Worm (Caenorhabditis elegans) whole organism, L1 larva: Measurements from ENCODE around the gene Y45G5AM.6.
A peak's percentile ranks its signal among the peaks of the same experiment; 100 is the strongest.

Experiments
- C04F5.9 ChIP-seq: sonication (generic microtip); optimal IDR thresholded peaks from 2 replicates; lab custom pipeline; 2016; ENCODE audit warnings: missing genetic modification characterization, missing compliant biosample characterization
- C16A3.4 ChIP-seq: fragments of 150-350 bp; optimal IDR thresholded peaks from 2 replicates; lab custom pipeline; 2014; ENCODE audit warnings: missing biosample characterization, missing genetic modification characterization
- F16B12.6 ChIP-seq: fragments of 150-350 bp; optimal IDR thresholded peaks from 2 replicates; lab custom pipeline; 2014; ENCODE audit warnings: missing biosample characterization, missing genetic modification characterization
- alr-1 ChIP-seq: fragments of 200-800 bp; sonication (Bioruptor generic); optimal IDR thresholded peaks from 2 replicates; lab custom pipeline; 2018; ENCODE audit warnings: borderline replicate concordance, mild to moderate bottlenecking, missing genetic modification characterization, missing compliant biosample characterization
- aly-2 ChIP-seq: fragments of 150-350 bp; optimal IDR thresholded peaks from 2 replicates; lab custom pipeline; 2014; ENCODE audit warnings: missing biosample characterization, missing genetic modification characterization
- blmp-1 ChIP-seq: fragments of 150-350 bp; optimal IDR thresholded peaks from 2 replicates; lab custom pipeline; 2014; ENCODE audit warnings: missing biosample characterization, missing genetic modification characterization
- ceh-63 ChIP-seq: fragments of 200-800 bp; sonication (Bioruptor generic); optimal IDR thresholded peaks from 2 replicates; lab custom pipeline; 2018; ENCODE audit warnings: mild to moderate bottlenecking, missing genetic modification characterization, missing compliant biosample characterization
- ceh-82 ChIP-seq, 3 experiments: fragments of 150-350 bp in 1 of 3; sonication (generic microtip) in 2 of 3; optimal IDR thresholded peaks; 2 replicates each; lab custom pipeline; 2014 to 2017; ENCODE audit warnings: missing biosample characterization in 3 of 3, missing genetic modification characterization in 3 of 3
- ceh-88 ChIP-seq: fragments of 200-800 bp; sonication (Bioruptor generic); IDR thresholded peaks from 2 replicates; pipeline ENCODE4 v1.3.6; 2022; ENCODE audit warnings: missing genetic modification characterization, missing compliant biosample characterization
- ces-1 ChIP-seq: fragments of 150-350 bp; optimal IDR thresholded peaks from 2 replicates; lab custom pipeline; 2014; ENCODE audit warnings: missing biosample characterization, missing genetic modification reagents, missing genetic modification characterization
- dpl-1 ChIP-seq, 3 experiments: fragments of 150-350 bp in 2 of 3; sonication (generic microtip) in 1 of 3; optimal IDR thresholded peaks; 2 replicates each; lab custom pipeline; 2014 to 2017; ENCODE audit warnings: missing biosample characterization in 3 of 3, missing genetic modification characterization in 3 of 3, missing genetic modification reagents in 3 of 3
- dsc-1 ChIP-seq: sonication (generic microtip); optimal IDR thresholded peaks from 2 replicates; lab custom pipeline; 2016; ENCODE audit warnings: mild to moderate bottlenecking, missing genetic modification characterization, missing compliant biosample characterization
- efl-1 ChIP-seq, 4 experiments: fragments of 150-350 bp; optimal IDR thresholded peaks in 3 of 4; peaks in 1 of 4; 1 replicate in 1 of 4; 2 replicates in 3 of 4; lab custom pipeline; 2014; ENCODE audit warnings: missing biosample characterization in 2 of 4, missing genetic modification characterization in 2 of 4, missing genetic modification reagents in 2 of 4
- egl-27 ChIP-seq, 2 experiments: fragments of 150-350 bp in 1 of 2; sonication (generic microtip); optimal IDR thresholded peaks; 3 replicates each; lab custom pipeline; 2017 to 2018; ENCODE audit warnings: missing biosample characterization in 2 of 2, missing genetic modification characterization in 2 of 2, missing genetic modification reagents in 2 of 2
- elt-2 ChIP-seq: sonication (generic microtip); optimal IDR thresholded peaks from 2 replicates; lab custom pipeline; 2016; ENCODE audit warnings: missing genetic modification characterization, mild to moderate bottlenecking, inconsistent platforms, missing compliant biosample characterization, missing genetic modification reagents
- elt-3 ChIP-seq, 6 experiments: fragments of 150-350 bp in 1 of 6; sonication (generic microtip); optimal IDR thresholded peaks; 2 replicates each; lab custom pipeline; 2017 to 2018; ENCODE audit warnings: missing biosample characterization in 6 of 6, missing genetic modification characterization in 6 of 6, inconsistent platforms in 1 of 6
- ets-5 ChIP-seq: fragments of 200-800 bp; sonication (Bioruptor generic); IDR thresholded peaks from 2 replicates; pipeline ENCODE4 v1.3.6; 2022; ENCODE audit warnings: missing genetic modification characterization, missing compliant biosample characterization
- fkh-10 ChIP-seq: sonication (generic microtip); optimal IDR thresholded peaks from 2 replicates; lab custom pipeline; 2017; ENCODE audit warnings: missing biosample characterization, missing genetic modification reagents, missing genetic modification characterization
- hlh-4 ChIP-seq: sonication (generic microtip); optimal IDR thresholded peaks from 2 replicates; lab custom pipeline; 2016; ENCODE audit warnings: mild to moderate bottlenecking, missing genetic modification characterization, missing compliant biosample characterization
- isw-1 ChIP-seq: fragments of 200-800 bp; sonication (Bioruptor generic); IDR thresholded peaks from 2 replicates; pipeline ENCODE4 v1.3.6; 2022; ENCODE audit warnings: missing genetic modification characterization, missing compliant biosample characterization
- jun-1 ChIP-seq: fragments of 150-350 bp; optimal IDR thresholded peaks from 2 replicates; lab custom pipeline; 2014; ENCODE audit warnings: missing biosample characterization, missing genetic modification reagents, missing genetic modification characterization
- lin-14 ChIP-seq: fragments of 200-800 bp; sonication (Bioruptor generic); optimal IDR thresholded peaks from 2 replicates; lab custom pipeline; 2018; ENCODE audit warnings: mild to moderate bottlenecking, missing genetic modification characterization, moderate library complexity, missing compliant biosample characterization
- lin-35 ChIP-seq, 2 experiments: fragments of 150-350 bp; optimal IDR thresholded peaks; 2 replicates each; lab custom pipeline; 2014; ENCODE audit warnings: missing biosample characterization in 2 of 2, missing genetic modification characterization in 2 of 2, missing genetic modification reagents in 2 of 2
- lin-39 ChIP-seq: fragments of 150-350 bp; optimal IDR thresholded peaks from 2 replicates; lab custom pipeline; 2014; ENCODE audit warnings: missing biosample characterization, missing genetic modification reagents, missing genetic modification characterization
- lsy-2 ChIP-seq, 2 experiments: fragments of 150-350 bp; optimal IDR thresholded peaks; 2 replicates each; lab custom pipeline; 2014; ENCODE audit warnings: missing biosample characterization in 2 of 2, missing genetic modification characterization in 2 of 2
- mab-9 ChIP-seq: fragments of 200-800 bp; sonication (Bioruptor generic); IDR thresholded peaks from 2 replicates; pipeline ENCODE4 v1.3.6; 2022; ENCODE audit warnings: missing genetic modification reagents, missing genetic modification characterization, missing compliant biosample characterization
- mdl-1 ChIP-seq, 2 experiments: fragments of 150-350 bp; optimal IDR thresholded peaks; 2 replicates each; lab custom pipeline; 2014 to 2017; ENCODE audit warnings: missing biosample characterization in 2 of 2, missing genetic modification characterization in 2 of 2, inconsistent platforms in 1 of 2
- mef-2 ChIP-seq: fragments of 150-350 bp; optimal IDR thresholded peaks from 2 replicates; lab custom pipeline; 2014; ENCODE audit warnings: missing biosample characterization, missing genetic modification characterization
- nhr-12 ChIP-seq: sonication (generic microtip); optimal IDR thresholded peaks from 2 replicates; lab custom pipeline; 2017; ENCODE audit warnings: missing biosample characterization, missing genetic modification characterization
- nhr-237 ChIP-seq: fragments of 150-350 bp; optimal IDR thresholded peaks from 2 replicates; lab custom pipeline; 2014; ENCODE audit warnings: missing biosample characterization, missing genetic modification characterization
- nhr-28 ChIP-seq: fragments of 150-350 bp; optimal IDR thresholded peaks from 2 replicates; lab custom pipeline; 2014; ENCODE audit warnings: missing biosample characterization, missing genetic modification characterization
- nhr-71 ChIP-seq: sonication (generic microtip); optimal IDR thresholded peaks from 2 replicates; lab custom pipeline; 2016; ENCODE audit warnings: mild to moderate bottlenecking, missing genetic modification characterization, moderate library complexity, missing compliant biosample characterization
- nhr-76 ChIP-seq: sonication (generic microtip); optimal IDR thresholded peaks from 2 replicates; lab custom pipeline; 2017; ENCODE audit warnings: missing biosample characterization, missing genetic modification characterization
- nhr-77 ChIP-seq: fragments of 150-350 bp; optimal IDR thresholded peaks from 2 replicates; lab custom pipeline; 2014; ENCODE audit warnings: missing biosample characterization, missing genetic modification characterization
- nhr-84 ChIP-seq: sonication (generic microtip); optimal IDR thresholded peaks from 2 replicates; lab custom pipeline; 2017; ENCODE audit warnings: missing biosample characterization, missing genetic modification characterization
- nhr-90 ChIP-seq: sonication (generic microtip); optimal IDR thresholded peaks from 2 replicates; lab custom pipeline; 2016; ENCODE audit warnings: mild to moderate bottlenecking, missing genetic modification characterization, missing compliant biosample characterization; ENCODE audit not compliant: poor library complexity
- pag-3 ChIP-seq: sonication (generic microtip); optimal IDR thresholded peaks from 2 replicates; lab custom pipeline; 2017; ENCODE audit warnings: missing genetic modification characterization, mild to moderate bottlenecking, missing compliant biosample characterization, antibody characterized with exemption, borderline replicate concordance; ENCODE audit not compliant: insufficient read depth
- pqm-1 ChIP-seq: sonication (generic microtip); optimal IDR thresholded peaks from 3 replicates; lab custom pipeline; 2017; ENCODE audit warnings: missing biosample characterization, missing genetic modification characterization
- rnt-1 ChIP-seq: sonication (generic microtip); optimal IDR thresholded peaks from 2 replicates; lab custom pipeline; 2016; ENCODE audit warnings: mild to moderate bottlenecking, missing genetic modification characterization, moderate library complexity, missing compliant biosample characterization
- skn-1 ChIP-seq: fragments of 150-350 bp; optimal IDR thresholded peaks from 2 replicates; lab custom pipeline; 2014; ENCODE audit warnings: missing biosample characterization, missing genetic modification characterization
- snpc-4 ChIP-seq: fragments of 150-350 bp; optimal IDR thresholded peaks from 2 replicates; lab custom pipeline; 2014; ENCODE audit warnings: missing biosample characterization, missing genetic modification characterization
- snu-23 ChIP-seq: sonication (generic microtip); optimal IDR thresholded peaks from 2 replicates; lab custom pipeline; 2016; ENCODE audit warnings: missing genetic modification characterization, missing compliant biosample characterization
- sox-4 ChIP-seq: sonication (generic microtip); optimal IDR thresholded peaks from 2 replicates; lab custom pipeline; 2016; ENCODE audit warnings: missing genetic modification characterization, missing compliant biosample characterization
- sup-37 ChIP-seq: fragments of 200-800 bp; sonication (Bioruptor generic); optimal IDR thresholded peaks from 2 replicates; lab custom pipeline; 2018; ENCODE audit warnings: mild to moderate bottlenecking, missing genetic modification characterization, missing compliant biosample characterization
- swsn-7 ChIP-seq: sonication (generic microtip); optimal IDR thresholded peaks from 2 replicates; lab custom pipeline; 2016; ENCODE audit warnings: missing genetic modification characterization, missing compliant biosample characterization
- tlp-1 ChIP-seq: fragments of 150-350 bp; optimal IDR thresholded peaks from 2 replicates; lab custom pipeline; 2014; ENCODE audit warnings: missing biosample characterization, missing genetic modification characterization
- unc-30 ChIP-seq: sonication (generic microtip); optimal IDR thresholded peaks from 2 replicates; lab custom pipeline; 2017; ENCODE audit warnings: missing biosample characterization, missing genetic modification characterization
- unc-62 ChIP-seq: fragments of 150-350 bp; optimal IDR thresholded peaks from 2 replicates; lab custom pipeline; 2014; ENCODE audit warnings: missing biosample characterization, missing genetic modification reagents, missing genetic modification characterization
- unc-86 ChIP-seq: sonication (generic microtip); optimal IDR thresholded peaks from 2 replicates; lab custom pipeline; 2016; ENCODE audit warnings: missing genetic modification characterization, missing compliant biosample characterization
- vab-15 ChIP-seq: sonication (generic microtip); optimal IDR thresholded peaks from 2 replicates; lab custom pipeline; 2017; ENCODE audit warnings: missing genotype, mild to moderate bottlenecking, missing genetic modification characterization, missing compliant biosample characterization
- ztf-11 ChIP-seq, 2 experiments: sonication (generic microtip); optimal IDR thresholded peaks; 2 replicates each; lab custom pipeline; 2016 to 2017; ENCODE audit warnings: missing genetic modification characterization in 2 of 2, missing biosample characterization in 1 of 2, missing compliant biosample characterization in 1 of 2

The Y45G5AM.6 gene

DNA sequence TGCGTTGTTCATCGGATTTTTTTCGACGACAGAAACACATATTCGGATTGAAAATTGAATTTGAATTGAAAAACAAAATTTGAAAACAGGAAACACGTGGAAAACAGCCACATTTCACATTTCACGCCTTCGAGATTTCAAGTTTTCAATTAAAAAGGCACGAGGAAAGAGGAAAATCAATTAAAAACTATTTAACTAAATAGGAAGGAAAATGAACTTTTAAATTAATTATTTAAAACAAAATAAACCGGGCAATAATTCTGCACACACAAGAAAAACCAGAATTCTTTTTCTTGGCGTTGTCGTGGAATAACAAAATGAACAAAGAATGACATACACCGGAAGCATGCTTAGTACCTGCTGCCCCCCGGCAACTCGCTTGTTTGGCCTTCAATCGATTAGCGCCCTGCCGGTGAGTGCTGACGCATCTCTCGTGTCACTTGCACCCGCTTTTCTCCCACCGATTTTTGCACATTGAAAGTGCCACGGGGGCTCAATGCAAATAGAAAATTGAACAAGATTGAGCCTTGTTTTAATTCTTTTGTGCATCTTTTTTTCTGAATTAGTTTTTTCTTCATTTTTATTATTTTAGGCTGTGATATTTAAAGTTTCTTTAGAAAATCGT is 42.6 kb upstream of the Y45G5AM.6 start, which contains the start of gene Y45G5AM.9:
TSS of gene Y45G5AM.9 (minus strand) at position 51 of the 625 bp plus-strand sequence.
- TF ChIP-seq C16A3.4 (peak; percentile 88), ceh-88 (peak; percentile 34; the same call in 1 of the 2 replicates), unc-86 (tag; lab: Kevin White, UChicago) (peak; percentile 79), nhr-28 (no peak), swsn-7 (tag; lab: Kevin White, UChicago) (peak; percentile 82), ceh-63 (GFP tag; lab: Kevin White, UChicago) (no peak), pag-3 (peak; percentile 19), aly-2 (tag; lab: Kevin White, UChicago) (no peak), nhr-12 (tag; lab: Kevin White, UChicago) (no peak), blmp-1 (tag; lab: Kevin White, UChicago) (peak; percentile 43), jun-1 (peak; percentile 60), ces-1 (GFP tag; lab: Kevin White, UChicago) (no peak), unc-30 (no peak), snpc-4 (tag; lab: Kevin White, UChicago) (peak; percentile 61), unc-62 (GFP tag; lab: Kevin White, UChicago) (no peak), dsc-1 (tag; lab: Kevin White, UChicago) (peak; percentile 84), mef-2 (tag; lab: Kevin White, UChicago) (no peak), mdl-1 (tag; optimal IDR thresholded peaks at IDR 0.05; lab: Kevin White, UChicago) (peak in 1 of 2 experiments; percentile 77), ceh-82 (tag; optimal IDR thresholded peaks at IDR 0.05; lab: Kevin White, UChicago) (peak; percentile 67 to 93 (median 78)), lin-14 (GFP tag; lab: Kevin White, UChicago) (no peak), mab-9 (GFP tag; lab: Robert Waterston, UW) (0 out of 2 replicates have a peak, but pooled peaks have one; percentile 26), snu-23 (GFP tag; lab: Kevin White, UChicago) (peak; percentile 87), F16B12.6 (peak; percentile 56), nhr-76 (tag; lab: Kevin White, UChicago) (no peak), sox-4 (tag; lab: Kevin White, UChicago) (peak; percentile 54), efl-1 (optimal IDR thresholded peaks at IDR 0.05; lab: Kevin White, UChicago) (peak; percentile 83), efl-1 (GFP tag; optimal IDR thresholded peaks at IDR 0.05 in 1 of 2; lab: Kevin White, UChicago) (peak; percentile 75 to 98), nhr-237 (tag; lab: Kevin White, UChicago) (no peak), elt-3 (tag; optimal IDR thresholded peaks at IDR 0.05; lab: Kevin White, UChicago) (peak in 2 of 6 experiments; percentile 33 to 45), fkh-10 (GFP tag; lab: Kevin White, UChicago) (peak; percentile 55), nhr-90 (tag; lab: Kevin White, UChicago) (peak; percentile 87), lin-35 (GFP tag; optimal IDR thresholded peaks at IDR 0.05; lab: Kevin White, UChicago) (peak; percentile 85 to 89), lsy-2 (tag; optimal IDR thresholded peaks at IDR 0.05; lab: Kevin White, UChicago) (peak; percentile 87), nhr-71 (peak; percentile 90), hlh-4 (tag; lab: Kevin White, UChicago) (no peak), dpl-1 (GFP tag; optimal IDR thresholded peaks at IDR 0.05; lab: Kevin White, UChicago) (peak; percentile 76 to 83 (median 82)), nhr-77 (peak; percentile 83), isw-1 (peak; percentile 70), vab-15 (tag; lab: Kevin White, UChicago) (no peak), skn-1 (tag; lab: Kevin White, UChicago) (peak; percentile 67), C04F5.9 (tag; lab: Kevin White, UChicago) (no peak), lin-39 (tag; lab: Kevin White, UChicago) (peak; percentile 29), nhr-84 (no peak), rnt-1 (tag; lab: Kevin White, UChicago) (peak; percentile 94), ztf-11 (tag; optimal IDR thresholded peaks at IDR 0.05; lab: Kevin White, UChicago) (peak in 1 of 2 experiments; percentile 36), pqm-1 (no peak), elt-2 (tag; lab: Kevin White, UChicago) (peak; percentile 37), ets-5 (GFP tag; lab: Robert Waterston, UW) (no peak), egl-27 (tag; optimal IDR thresholded peaks at IDR 0.05; lab: Kevin White, UChicago) (no peak), tlp-1 (tag; lab: Kevin White, UChicago) (no peak), alr-1 (tag; lab: Kevin White, UChicago) (no peak), sup-37 (GFP tag; lab: Kevin White, UChicago) (no peak)
